Fruit fly (Drosophila melanogaster) whole organism, embryonic: Measurements from ENCODE around the gene CG31100.

Source experiments
- Atf3 ChIP-seq: fragments of 200-800 bp; sonication (Bioruptor generic); optimal IDR thresholded peaks from 3 replicates; lab custom pipeline; 2016; ENCODE audit warnings: missing biosample characterization, missing genetic modification characterization
- Bgb ChIP-seq: fragments of 200-800 bp; sonication (Bioruptor generic); IDR thresholded peaks from 2 replicates; pipeline ENCODE4 v1.3.6; 2022; ENCODE audit warnings: missing biosample characterization, missing genetic modification characterization; ENCODE audit not compliant: partially characterized antibody
- CG10274 ChIP-seq: fragments of 200-800 bp; sonication (Bioruptor generic); optimal IDR thresholded peaks from 3 replicates; lab custom pipeline; 2017; ENCODE audit warnings: missing biosample characterization, mild to moderate bottlenecking, missing genetic modification characterization
- CG11247 ChIP-seq: fragments of 200-800 bp; sonication (Bioruptor generic); IDR thresholded peaks from 2 replicates; pipeline ENCODE4 v1.3.6; 2022; ENCODE audit warnings: missing biosample characterization, missing genetic modification characterization
- CG12104 ChIP-seq: fragments of 200-800 bp; sonication (Bioruptor generic); optimal IDR thresholded peaks from 3 replicates; lab custom pipeline; 2016; ENCODE audit warnings: missing biosample characterization, missing genetic modification characterization
- CG12236 ChIP-seq: fragments of 200-800 bp; sonication (Bioruptor generic); optimal IDR thresholded peaks from 2 replicates; lab custom pipeline; 2016; ENCODE audit warnings: missing biosample characterization, missing genetic modification characterization
- CG14965 ChIP-seq: fragments of 200-800 bp; sonication (Bioruptor generic); optimal IDR thresholded peaks from 2 replicates; lab custom pipeline; 2016; ENCODE audit warnings: missing biosample characterization, missing genetic modification characterization, borderline replicate concordance
- CG1603 ChIP-seq: fragments of 200-800 bp; sonication (Bioruptor generic); optimal IDR thresholded peaks from 2 replicates; lab custom pipeline; 2019; ENCODE audit warnings: missing biosample characterization, mild to moderate bottlenecking, missing genetic modification characterization, moderate library complexity
- CG2120 ChIP-seq: fragments of 200-800 bp; sonication (Bioruptor generic); optimal IDR thresholded peaks from 3 replicates; lab custom pipeline; 2016; ENCODE audit warnings: missing biosample characterization, missing genetic modification characterization
- CG2199 ChIP-seq: fragments of 200-800 bp; sonication (Bioruptor generic); IDR thresholded peaks from 3 replicates; pipeline ENCODE4 v1.3.6; 2022; ENCODE audit warnings: missing biosample characterization, missing genetic modification characterization
- CG30020 ChIP-seq: fragments of 200-800 bp; optimal IDR thresholded peaks from 2 replicates; lab custom pipeline; 2019; ENCODE audit warnings: missing biosample characterization, mild to moderate bottlenecking, missing genetic modification characterization, moderate library complexity
- CG31365 ChIP-seq: fragments of 200-800 bp; sonication (Bioruptor generic); optimal IDR thresholded peaks from 2 replicates; lab custom pipeline; 2018; ENCODE audit warnings: missing biosample characterization, mild to moderate bottlenecking, missing genetic modification characterization
- CG32532 ChIP-seq: fragments of 200-800 bp; sonication (Bioruptor generic); IDR thresholded peaks from 2 replicates; pipeline ENCODE4 v1.3.6; 2022; ENCODE audit warnings: missing biosample characterization, missing genetic modification characterization
- CG32767 ChIP-seq: fragments of 200-800 bp; sonication (Bioruptor generic); IDR thresholded peaks from 2 replicates; pipeline ENCODE4 v1.3.6; 2022; ENCODE audit warnings: missing biosample characterization, missing genetic modification characterization
- CG33213 ChIP-seq: fragments of 200-800 bp; sonication (Bioruptor generic); optimal IDR thresholded peaks from 3 replicates; lab custom pipeline; 2016; ENCODE audit warnings: missing biosample characterization, missing genetic modification characterization
- CG3847 ChIP-seq: fragments of 200-800 bp; sonication (Bioruptor generic); IDR thresholded peaks from 2 replicates; pipeline ENCODE4 v1.3.6; 2022; ENCODE audit warnings: missing biosample characterization, missing genetic modification characterization
- CHES-1-like ChIP-seq: fragments of 200-800 bp; sonication (Bioruptor generic); optimal IDR thresholded peaks from 2 replicates; lab custom pipeline; 2016; ENCODE audit warnings: missing biosample characterization, missing genetic modification characterization
- CoRest ChIP-seq: fragments of 200-800 bp; sonication (Bioruptor generic); optimal IDR thresholded peaks from 3 replicates; lab custom pipeline; 2018; ENCODE audit warnings: missing biosample characterization, mild to moderate bottlenecking, missing genetic modification characterization, moderate library complexity
- Dek ChIP-seq: fragments of 200-800 bp; sonication (Bioruptor generic); optimal IDR thresholded peaks from 3 replicates; lab custom pipeline; 2019; ENCODE audit warnings: missing biosample characterization, mild to moderate bottlenecking, missing genetic modification characterization, moderate library complexity
- Drgx ChIP-seq: fragments of 200-800 bp; sonication (Bioruptor generic); IDR thresholded peaks from 2 replicates; pipeline ENCODE4 v1.3.6; 2022; ENCODE audit warnings: missing biosample characterization, missing genetic modification characterization
- Fer1 ChIP-seq: fragments of 200-800 bp; sonication (Bioruptor generic); optimal IDR thresholded peaks from 2 replicates; lab custom pipeline; 2017; ENCODE audit warnings: missing biosample characterization, mild to moderate bottlenecking, missing genetic modification characterization
- Hand ChIP-seq: fragments of 200-800 bp; sonication (Bioruptor generic); optimal IDR thresholded peaks from 2 replicates; lab custom pipeline; 2017; ENCODE audit warnings: mild to moderate bottlenecking, missing biosample characterization, missing genetic modification reagents, missing genetic modification characterization
- Hr39 ChIP-seq: fragments of >200 bp; optimal IDR thresholded peaks from 2 replicates; lab custom pipeline; 2017
- MBD-R2 ChIP-seq: fragments of 200-800 bp; sonication (Bioruptor generic); IDR thresholded peaks from 2 replicates; pipeline ENCODE4 v1.3.6; 2022; ENCODE audit warnings: missing biosample characterization, missing genetic modification characterization
- MESR4 ChIP-seq: fragments of 200-800 bp; sonication (Bioruptor generic); optimal IDR thresholded peaks from 2 replicates; lab custom pipeline; 2018; ENCODE audit warnings: missing biosample characterization, mild to moderate bottlenecking, missing genetic modification characterization, moderate library complexity
- Med ChIP-seq: fragments of 200-800 bp; sonication (Bioruptor generic); peaks from one replicate; lab custom pipeline; 2016; ENCODE audit warnings: missing biosample characterization, missing genetic modification characterization, mild to moderate bottlenecking, inconsistent platforms, moderate library complexity
- NC2α ChIP-seq: fragments of 200-800 bp; sonication (Bioruptor generic); optimal IDR thresholded peaks from 2 replicates; lab custom pipeline; 2016; ENCODE audit warnings: missing biosample characterization, missing genetic modification characterization
- Pdp1 ChIP-seq, 2 experiments: fragments of 200-800 bp; sonication (Bioruptor generic); optimal IDR thresholded peaks; 3 replicates each; lab custom pipeline; 2016; ENCODE audit warnings: missing biosample characterization in 2 of 2, missing genetic modification characterization in 2 of 2, mild to moderate bottlenecking in 1 of 2, moderate library complexity in 1 of 2
- ab ChIP-seq: fragments of 200-800 bp; sonication (Bioruptor generic); optimal IDR thresholded peaks from 2 replicates; lab custom pipeline; 2016; ENCODE audit warnings: missing biosample characterization, missing genetic modification characterization
- abd-A ChIP-seq: fragments of 200-800 bp; sonication (Bioruptor generic); optimal IDR thresholded peaks from 3 replicates; lab custom pipeline; 2019; ENCODE audit warnings: missing biosample characterization, mild to moderate bottlenecking, missing genetic modification characterization, moderate library complexity
- bab2 ChIP-seq: fragments of 200-800 bp; sonication (Bioruptor generic); optimal IDR thresholded peaks from 2 replicates; lab custom pipeline; 2016; ENCODE audit warnings: missing biosample characterization, missing genetic modification characterization
- chn ChIP-seq: fragments of 200-800 bp; sonication (Bioruptor generic); optimal IDR thresholded peaks from 2 replicates; lab custom pipeline; 2016; ENCODE audit warnings: missing biosample characterization, missing genetic modification characterization
- crp ChIP-seq, 2 experiments: fragments of 200-800 bp; sonication (Bioruptor generic); optimal IDR thresholded peaks; 2 replicates in 1 of 2; 3 replicates in 1 of 2; lab custom pipeline; 2017; ENCODE audit warnings: missing biosample characterization in 2 of 2, missing genetic modification characterization in 2 of 2, mild to moderate bottlenecking in 1 of 2, moderate library complexity in 1 of 2
- en ChIP-seq: fragments of 200-800 bp; sonication (Bioruptor generic); optimal IDR thresholded peaks from 2 replicates; lab custom pipeline; 2016; ENCODE audit warnings: missing biosample characterization, missing genetic modification characterization
- gsb-n ChIP-seq: fragments of 200-800 bp; sonication (Bioruptor generic); optimal IDR thresholded peaks from 3 replicates; lab custom pipeline; 2018; ENCODE audit warnings: missing biosample characterization, mild to moderate bottlenecking, missing genetic modification characterization
- ham ChIP-seq: fragments of 200-800 bp; sonication (Bioruptor generic); IDR thresholded peaks from 2 replicates; pipeline ENCODE4 v1.3.6; 2022; ENCODE audit warnings: missing biosample characterization, missing genetic modification characterization
- ken ChIP-seq: fragments of 200-800 bp; sonication (Bioruptor generic); IDR thresholded peaks from 3 replicates; pipeline ENCODE4 v1.3.6; 2022; ENCODE audit warnings: missing biosample characterization, missing genetic modification characterization
- knrl ChIP-seq: fragments of 200-800 bp; sonication (Bioruptor generic); IDR thresholded peaks from 3 replicates; pipeline ENCODE4 v1.3.6; 2022; ENCODE audit warnings: missing biosample characterization, missing genetic modification characterization; ENCODE audit not compliant: partially characterized antibody
- nau ChIP-seq: fragments of 200-800 bp; sonication (Bioruptor generic); optimal IDR thresholded peaks from 3 replicates; lab custom pipeline; 2017; ENCODE audit warnings: missing biosample characterization, mild to moderate bottlenecking, missing genetic modification characterization, missing genetic modification reagents
- shn ChIP-seq: fragments of 200-800 bp; sonication (Bioruptor generic); optimal IDR thresholded peaks from 3 replicates; lab custom pipeline; 2016; ENCODE audit warnings: missing biosample characterization, missing genetic modification characterization
- sob ChIP-seq: fragments of 200-800 bp; sonication (Bioruptor generic); IDR thresholded peaks from 2 replicates; pipeline ENCODE4 v1.3.6; 2022; ENCODE audit warnings: missing biosample characterization, missing genetic modification characterization
- sr ChIP-seq: fragments of 200-800 bp; sonication (Bioruptor generic); IDR thresholded peaks from 3 replicates; pipeline ENCODE4 v1.3.6; 2022; ENCODE audit warnings: missing biosample characterization, missing genetic modification characterization
- stwl ChIP-seq: fragments of 200-800 bp; sonication (Bioruptor generic); optimal IDR thresholded peaks from 3 replicates; lab custom pipeline; 2018; ENCODE audit warnings: missing biosample characterization, mild to moderate bottlenecking, missing genetic modification characterization, moderate library complexity
- tin ChIP-seq: fragments of 200-800 bp; sonication (Bioruptor generic); optimal IDR thresholded peaks from 3 replicates; lab custom pipeline; 2016; ENCODE audit warnings: missing biosample characterization, missing genetic modification characterization
- toy ChIP-seq: fragments of 200-800 bp; sonication (Bioruptor generic); IDR thresholded peaks from 2 replicates; pipeline ENCODE4 v1.3.6; 2022; ENCODE audit warnings: missing biosample characterization, missing genetic modification characterization
- vvl ChIP-seq: fragments of 200-800 bp; sonication (Bioruptor generic); IDR thresholded peaks from 2 replicates; pipeline ENCODE4 v1.3.6; 2022; ENCODE audit warnings: missing biosample characterization, missing genetic modification characterization

Gene CG31100

dm6 chr3R:9013765-9014380 lies 10.4 kb upstream of the CG31100 start (continued):
- TF ChIP-seq CG1603 (tag; lab: Kevin White, UChicago) (peak; percentile 70), Dek (tag; lab: Kevin White, UChicago) (peak; percentile 52), NC2α (GFP tag; lab: Kevin White, UChicago) (no peak), CoRest (tag; lab: Kevin White, UChicago) (peak; percentile 60), tin (GFP tag; lab: Kevin White, UChicago) (peak; percentile 43), CG32767 (GFP tag; lab: Robert Waterston, UW) (no peak), abd-A (tag; lab: Kevin White, UChicago) (no peak), CG12104 (GFP tag; lab: Kevin White, UChicago) (peak; percentile 53), Atf3 (peak; percentile 27), sr (0 out of 3 replicates have a peak, but pooled peaks have one; percentile 53), CG10274 (GFP tag; lab: Kevin White, UChicago) (no peak), CG11247 (GFP tag; lab: Robert Waterston, UW) (0 out of 2 replicates have a peak, but pooled peaks have one; percentile 35)

dm6 chr3R:9011708-9012107 lies 8.3 kb upstream of the CG31100 start:
- TF ChIP-seq crp (GFP tag; optimal IDR thresholded peaks at IDR 0.05; lab: Kevin White, UChicago) (no peak), nau (GFP tag; lab: Kevin White, UChicago) (no peak), CG32532 (GFP tag; lab: Robert Waterston, UW) (no peak), gsb-n (tag; lab: Kevin White, UChicago) (no peak), Med (GFP tag; lab: Kevin White, UChicago) (peak; percentile 7), bab2 (no peak), CG2120 (GFP tag; lab: Kevin White, UChicago) (no peak), Drgx (GFP tag; lab: Robert Waterston, UW) (peak; percentile 17; the same call in 1 of the 2 replicates), CG30020 (tag; lab: Kevin White, UChicago) (no peak), Hr39 (lab: Kevin White, UChicago) (no peak), toy (GFP tag; lab: Robert Waterston, UW) (no peak), CG14965 (GFP tag; lab: Kevin White, UChicago) (no peak)

dm6 chr3R:9010695-9011094 lies 7.2 kb upstream of the CG31100 start:
- TF ChIP-seq CG2199 (GFP tag; lab: Robert Waterston, UW) (no peak), Drgx (GFP tag; lab: Robert Waterston, UW) (peak; percentile 39; the same call in 1 of the 2 replicates), ken (GFP tag; lab: Robert Waterston, UW) (no peak)

dm6 chr3R:9008202-9008601 lies 4.8 kb upstream of the CG31100 start, which contains the start of gene CG11983:
Gene CG11983 (plus strand): TSS chr3R:9008321.
- TF ChIP-seq chn (GFP tag; lab: Kevin White, UChicago) (no peak), Fer1 (GFP tag; lab: Kevin White, UChicago) (no peak), CG33213 (GFP tag; lab: Kevin White, UChicago) (no peak), stwl (tag; lab: Kevin White, UChicago) (peak; percentile 41), sob (GFP tag; lab: Robert Waterston, UW) (no peak), abd-A (tag; lab: Kevin White, UChicago) (no peak), shn (no peak), ab (no peak), CHES-1-like (GFP tag; lab: Kevin White, UChicago) (no peak), knrl (GFP tag; lab: Robert Waterston, UW) (no peak), vvl (GFP tag; lab: Robert Waterston, UW) (no peak), MESR4 (peak; percentile 18), ham (GFP tag; lab: Robert Waterston, UW) (no peak), CG12236 (GFP tag; lab: Kevin White, UChicago) (no peak), Pdp1 (GFP tag; optimal IDR thresholded peaks at IDR 0.05; lab: Kevin White, UChicago) (peak in 1 of 2 experiments; percentile 6), Hand (GFP tag; lab: Kevin White, UChicago) (no peak), Bgb (GFP tag; lab: Robert Waterston, UW) (no peak), MBD-R2 (GFP tag; lab: Robert Waterston, UW) (peak; percentile 61), en (GFP tag; lab: Kevin White, UChicago) (no peak), CG31365 (no peak), CG3847 (peak; percentile 42; the same call in 1 of the 2 replicates)
